Worm (Caenorhabditis elegans) whole organism, midembryonic: ENCODE data around the gene nkb-2.

ENCODE experiments used
- T22C8.4 ChIP-seq: fragments of 200-800 bp; sonication (Bioruptor generic); IDR thresholded peaks from 2 replicates; pipeline ENCODE4 v1.3.6; 2022; ENCODE audit warnings: missing genetic modification characterization, missing compliant biosample characterization
- cog-1 ChIP-seq: sonication (generic microtip); optimal IDR thresholded peaks from 2 replicates; lab custom pipeline; 2016; ENCODE audit warnings: missing genetic modification characterization, missing compliant biosample characterization
- flt-1 ChIP-seq: fragments of 200-800 bp; sonication (Bioruptor generic); IDR thresholded peaks from 2 replicates; pipeline ENCODE4 v1.3.6; 2022; ENCODE audit warnings: missing genetic modification characterization, missing compliant biosample characterization
- klf-2 ChIP-seq: fragments of 200-800 bp; sonication (Bioruptor generic); conservative IDR thresholded peaks from 2 replicates; pipeline ENCODE4 v1.3.6; 2022; ENCODE audit warnings: missing genetic modification reagents, missing genetic modification characterization, missing compliant biosample characterization
- med-1 ChIP-seq: sonication (generic microtip); optimal IDR thresholded peaks from 2 replicates; lab custom pipeline; 2017; ENCODE audit warnings: missing genetic modification characterization, mild to moderate bottlenecking, missing compliant biosample characterization, antibody characterized with exemption, missing genetic modification reagents; ENCODE audit not compliant: insufficient read depth
- ref-1 ChIP-seq: fragments of 200-800 bp; sonication (Bioruptor generic); conservative IDR thresholded peaks from 2 replicates; pipeline ENCODE4 v1.3.6; 2022; ENCODE audit warnings: missing genetic modification reagents, missing genetic modification characterization, missing compliant biosample characterization
- tab-1 ChIP-seq: fragments of 200-800 bp; sonication (Bioruptor generic); IDR thresholded peaks from 2 replicates; pipeline ENCODE4 v1.3.6; 2022; ENCODE audit warnings: missing genetic modification characterization, missing compliant biosample characterization
- ztf-23 ChIP-seq: fragments of 200-800 bp; sonication (Bioruptor generic); IDR thresholded peaks from 2 replicates; pipeline ENCODE4 v1.3.6; 2022; ENCODE audit warnings: missing genetic modification reagents, missing genetic modification characterization, missing compliant biosample characterization
- ztf-29 ChIP-seq: fragments of 200-800 bp; sonication (Bioruptor generic); IDR thresholded peaks from 2 replicates; pipeline ENCODE4 v1.3.6; 2022; ENCODE audit warnings: missing genetic modification reagents, missing genetic modification characterization, missing compliant biosample characterization

Gene nkb-2

DNA sequence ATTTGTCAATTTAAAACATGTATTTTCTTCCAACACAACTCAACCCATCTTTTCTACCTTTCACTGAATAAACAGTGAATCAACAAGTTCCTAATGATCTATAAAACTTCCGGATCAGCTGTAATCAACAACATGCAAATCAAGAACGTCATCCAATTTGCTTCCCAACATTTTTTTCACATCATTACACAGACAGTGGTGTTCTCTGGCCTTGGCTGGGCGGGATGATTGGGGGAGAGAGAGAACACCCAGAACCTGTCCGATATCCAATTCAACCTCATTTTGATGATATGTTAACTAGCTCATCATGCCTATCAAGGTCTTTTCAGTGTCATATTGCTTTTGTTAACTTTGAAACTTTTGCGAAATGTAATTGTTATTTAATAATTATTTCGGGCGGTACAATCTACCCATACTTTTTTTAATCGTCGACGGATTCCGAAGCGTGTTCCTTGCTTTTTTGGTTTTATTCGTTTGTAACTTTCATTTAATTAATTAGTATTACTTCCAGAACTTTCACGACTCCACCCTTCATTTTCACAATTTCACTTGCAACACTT, 24.3 kb downstream of the nkb-2 start, which contains the start of gene ptr-14:
ptr-14 (plus strand) TSS at position 510 of the 560 bp plus-strand sequence.
- no peak for TF ChIP-seq cog-1 (tag; lab: Kevin White, UChicago)
- TF ChIP-seq ref-1 (GFP tag; lab: Robert Waterston, UW), result no peak
- no peak for TF ChIP-seq T22C8.4
- TF ChIP-seq klf-2 (GFP tag; lab: Robert Waterston, UW), result no peak
- no peak for TF ChIP-seq tab-1 (GFP tag; lab: Robert Waterston, UW)
- TF ChIP-seq ztf-23, result no peak
- TF ChIP-seq ztf-29 (GFP tag; lab: Robert Waterston, UW), result no peak
- TF ChIP-seq flt-1 (GFP tag; lab: Robert Waterston, UW), result no peak
- TF ChIP-seq med-1 (GFP tag; lab: Kevin White, UChicago), result no peak

DNA sequence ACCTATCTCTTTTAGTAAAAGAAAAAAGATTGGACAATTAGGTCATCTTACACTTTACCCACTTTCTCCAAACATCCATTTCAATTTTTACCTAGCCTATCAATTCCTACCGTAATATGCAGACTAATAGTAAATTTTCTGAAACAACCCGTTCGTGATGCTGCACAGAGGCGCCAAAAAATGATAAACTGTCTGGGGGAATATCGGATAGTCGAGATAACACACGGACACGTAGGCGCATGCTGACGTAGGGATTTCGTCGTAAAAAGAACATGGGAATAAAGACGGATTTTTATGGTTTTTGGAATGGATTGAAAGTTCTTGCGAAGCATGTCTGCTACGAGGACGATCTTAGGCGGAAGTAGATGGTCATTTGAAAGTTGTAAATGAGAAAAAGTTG, 25.6 kb downstream of the nkb-2 start:
- TF ChIP-seq ztf-23 (no peak), tab-1 (GFP tag; lab: Robert Waterston, UW) (no peak), ztf-29 (GFP tag; lab: Robert Waterston, UW) (no peak), med-1 (GFP tag; lab: Kevin White, UChicago) (no peak), klf-2 (GFP tag; lab: Robert Waterston, UW) (no peak), flt-1 (GFP tag; lab: Robert Waterston, UW) (no peak), ref-1 (GFP tag; lab: Robert Waterston, UW) (no peak), T22C8.4 (no peak), cog-1 (tag; lab: Kevin White, UChicago) (no peak)

DNA sequence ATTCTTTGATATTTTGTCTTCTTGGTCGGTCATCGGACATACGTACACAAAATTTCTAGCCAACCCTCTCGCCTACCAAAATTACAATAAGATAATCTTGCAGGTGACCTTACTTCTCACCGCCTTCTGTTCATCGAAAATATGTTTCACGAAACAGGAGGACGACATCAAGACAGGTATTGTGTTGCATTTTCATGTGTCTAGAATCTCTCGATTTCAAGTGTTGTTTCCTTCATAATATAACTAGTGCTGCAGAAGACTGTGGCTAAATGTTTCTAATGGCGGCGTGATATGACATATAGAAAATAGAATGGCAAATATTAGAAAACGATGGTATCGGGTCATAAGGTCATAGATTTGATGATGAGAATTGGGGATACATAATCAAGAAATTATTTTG, 26.4 kb downstream of the nkb-2 start:
- TF ChIP-seq med-1 (GFP tag; lab: Kevin White, UChicago) (no peak), T22C8.4 (no peak), ztf-29 (GFP tag; lab: Robert Waterston, UW) (no peak), ref-1 (GFP tag; lab: Robert Waterston, UW) (no peak), tab-1 (GFP tag; lab: Robert Waterston, UW) (no peak), cog-1 (tag; lab: Kevin White, UChicago) (no peak), ztf-23 (no peak), flt-1 (GFP tag; lab: Robert Waterston, UW) (no peak)

DNA sequence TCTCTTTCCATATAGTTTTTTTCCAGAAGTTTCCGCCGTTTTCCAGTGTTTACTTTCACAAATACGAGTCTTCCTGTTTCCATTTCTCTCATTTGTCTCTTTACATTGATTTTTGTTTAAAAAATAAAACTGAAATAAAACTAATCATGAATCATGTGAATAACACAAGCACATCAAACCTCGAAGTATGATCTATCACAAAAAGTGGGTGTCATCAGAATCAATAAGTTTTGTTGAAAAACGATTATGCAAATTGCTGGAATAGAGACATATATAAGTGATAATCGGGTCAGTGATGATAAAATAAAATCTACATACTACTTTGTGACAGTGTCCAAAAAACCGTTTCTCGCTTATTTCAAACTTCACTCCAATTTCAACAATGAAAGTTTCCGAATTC, 30.1 kb downstream of the nkb-2 start, which contains the start of gene R09H10.7:
R09H10.7 (plus strand) TSS at position 301 of the 400 bp plus-strand sequence.
- TF ChIP-seq ztf-23 (no peak), T22C8.4 (no peak), tab-1 (GFP tag; lab: Robert Waterston, UW) (no peak), cog-1 (tag; lab: Kevin White, UChicago) (no peak), flt-1 (GFP tag; lab: Robert Waterston, UW) (no peak), ref-1 (GFP tag; lab: Robert Waterston, UW) (no peak), med-1 (GFP tag; lab: Kevin White, UChicago) (no peak), klf-2 (GFP tag; lab: Robert Waterston, UW) (no peak), ztf-29 (GFP tag; lab: Robert Waterston, UW) (no peak)

DNA sequence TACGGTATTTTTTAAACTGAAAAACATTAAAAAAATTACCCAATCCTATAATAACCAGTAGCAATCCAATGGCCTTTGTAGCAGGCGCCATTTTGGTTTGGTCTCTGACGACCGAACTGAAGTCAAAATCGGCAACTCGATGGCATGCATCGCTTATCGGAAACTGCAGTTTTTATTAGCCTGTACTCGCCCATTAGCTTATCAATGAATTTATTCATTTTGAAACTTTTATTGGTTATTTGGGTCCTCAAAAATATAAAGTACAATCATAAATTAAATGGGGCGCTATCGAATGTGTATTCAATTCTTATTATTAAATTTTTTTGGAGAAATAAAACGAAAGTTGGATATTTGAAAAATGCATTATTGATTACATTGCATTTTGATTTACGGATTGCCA, 38.0 kb downstream of the nkb-2 start, which contains the start of gene R09H10.5:
R09H10.5 (minus strand) TSS at position 106 of the 400 bp plus-strand sequence.
- TF ChIP-seq tab-1 (GFP tag; lab: Robert Waterston, UW), result no peak

DNA sequence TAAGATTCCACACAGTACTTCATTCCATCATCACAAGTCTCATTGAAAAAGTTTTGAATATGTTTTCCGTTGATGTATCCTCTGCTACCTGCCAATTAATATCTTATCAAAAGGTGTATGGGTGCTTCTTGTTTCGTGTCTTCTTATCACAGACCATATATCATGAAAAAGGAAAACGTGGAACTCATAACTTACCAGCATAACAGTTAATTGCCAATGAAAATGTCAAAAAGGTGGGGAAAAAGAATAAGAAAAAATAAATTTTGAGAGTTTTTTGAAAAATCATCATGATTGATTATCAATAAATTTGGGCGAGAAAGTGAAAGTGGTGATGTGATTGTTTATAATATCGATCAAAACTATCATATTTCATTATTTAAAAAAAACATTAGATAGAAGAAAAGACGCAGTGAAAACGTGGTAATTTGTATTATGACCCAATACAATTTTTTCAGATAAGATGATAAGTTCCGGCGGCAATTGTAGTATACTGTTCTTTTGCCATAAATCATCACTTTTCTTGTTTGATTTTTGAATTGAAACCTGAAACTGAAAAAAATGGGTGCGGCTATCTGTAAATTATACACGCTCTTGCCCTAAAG, 40.3 kb downstream of the nkb-2 start, which contains the start of gene F56C4.4:
F56C4.4 (minus strand) TSS at position 315 of the 602 bp plus-strand sequence.
- TF ChIP-seq flt-1 (GFP tag; lab: Robert Waterston, UW), result no peak
- TF ChIP-seq ref-1 (GFP tag; lab: Robert Waterston, UW), result no peak

DNA sequence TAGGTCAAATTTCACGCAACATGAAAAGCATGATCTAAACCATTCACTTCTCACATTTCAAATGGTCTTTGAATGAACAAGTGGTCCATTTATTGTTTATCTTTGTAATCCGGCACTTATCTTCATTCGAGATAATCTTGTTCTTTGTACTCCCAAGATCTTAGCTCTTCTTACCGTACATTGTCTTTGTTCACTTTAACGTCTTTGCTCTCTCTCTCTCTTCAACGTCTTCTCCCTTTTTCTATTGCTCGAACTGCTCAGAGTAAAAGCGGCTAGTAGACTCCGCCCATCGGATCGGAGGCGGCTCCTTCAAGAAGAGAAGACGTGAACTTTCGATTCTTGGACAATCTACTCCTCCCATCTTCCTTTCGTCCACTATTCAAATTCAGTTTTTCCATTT, 45.9 kb downstream of the nkb-2 start, which contains the start of gene F56C4.1:
F56C4.1 (plus strand) TSS at position 301 of the 400 bp plus-strand sequence.
- no peak for TF ChIP-seq ztf-29 (GFP tag; lab: Robert Waterston, UW)
- TF ChIP-seq med-1 (GFP tag; lab: Kevin White, UChicago), result no peak
- no peak for TF ChIP-seq klf-2 (GFP tag; lab: Robert Waterston, UW)
- TF ChIP-seq ref-1 (GFP tag; lab: Robert Waterston, UW), result no peak
- no peak for TF ChIP-seq tab-1 (GFP tag; lab: Robert Waterston, UW)
- no peak for TF ChIP-seq ztf-23
- TF ChIP-seq T22C8.4, result no peak
- no peak for TF ChIP-seq flt-1 (GFP tag; lab: Robert Waterston, UW)

DNA sequence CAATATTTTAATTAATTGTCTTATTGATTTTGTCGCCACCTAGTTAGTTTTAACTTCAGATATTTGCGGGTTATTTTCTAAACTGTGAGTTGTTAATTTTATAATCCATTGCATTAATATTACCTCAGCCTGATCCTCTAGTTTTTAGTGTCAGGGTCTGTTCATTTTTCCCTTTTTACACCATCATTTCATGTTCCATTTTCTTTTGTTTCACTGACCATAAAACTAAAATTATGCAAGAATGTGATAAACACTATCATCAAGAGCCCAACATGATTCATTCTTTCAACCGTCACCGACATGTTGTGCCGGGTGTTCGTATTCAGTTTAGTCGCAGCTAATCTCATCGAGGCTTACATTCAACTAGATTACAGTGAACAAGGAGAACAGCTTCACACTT, 48.3 kb downstream of the nkb-2 start, which contains the start of gene F56C4.2:
F56C4.2 (plus strand) TSS at position 301 of the 400 bp plus-strand sequence.
- TF ChIP-seq ztf-23 (no peak), T22C8.4 (no peak), med-1 (GFP tag; lab: Kevin White, UChicago) (no peak), ref-1 (GFP tag; lab: Robert Waterston, UW) (no peak), klf-2 (GFP tag; lab: Robert Waterston, UW) (no peak), cog-1 (tag; lab: Kevin White, UChicago) (no peak), ztf-29 (GFP tag; lab: Robert Waterston, UW) (no peak), flt-1 (GFP tag; lab: Robert Waterston, UW) (no peak), tab-1 (GFP tag; lab: Robert Waterston, UW) (no peak)
